Worm (Caenorhabditis elegans) whole organism, late embryonic: ENCODE measurements around the gene rbm-22.

ENCODE experiments used
- C38D4.7 ChIP-seq: fragments of 200-800 bp; sonication (Bioruptor generic); optimal IDR thresholded peaks from 2 replicates; lab custom pipeline; 2018; ENCODE audit warnings: mild to moderate bottlenecking, missing genetic modification characterization, moderate library complexity, missing compliant biosample characterization
- F13H6.1 ChIP-seq: sonication (generic microtip); optimal IDR thresholded peaks from 2 replicates; lab custom pipeline; 2016; ENCODE audit warnings: missing genetic modification characterization, missing compliant biosample characterization
- K02D7.2 ChIP-seq: sonication (generic microtip); optimal IDR thresholded peaks from 2 replicates; lab custom pipeline; 2017; ENCODE audit warnings: mild to moderate bottlenecking, missing genetic modification characterization, missing compliant biosample characterization
- T23F11.4 ChIP-seq: fragments of 200-800 bp; sonication (Bioruptor generic); optimal IDR thresholded peaks from 2 replicates; lab custom pipeline; 2018; ENCODE audit warnings: mild to moderate bottlenecking, missing genetic modification characterization, missing compliant biosample characterization
- Y22D7AL.16 ChIP-seq: sonication (generic microtip); optimal IDR thresholded peaks from 2 replicates; lab custom pipeline; 2016; ENCODE audit warnings: missing genetic modification characterization, missing compliant biosample characterization
- ama-1 ChIP-seq: fragments of 150-350 bp; optimal IDR thresholded peaks from 2 replicates; lab custom pipeline; 2014
- ceh-14 ChIP-seq: sonication (generic microtip); optimal IDR thresholded peaks from 2 replicates; lab custom pipeline; 2016; ENCODE audit warnings: missing genotype, missing genetic modification characterization, missing compliant biosample characterization
- ceh-19 ChIP-seq: fragments of 200-800 bp; sonication (Bioruptor generic); optimal IDR thresholded peaks from 2 replicates; lab custom pipeline; 2018; ENCODE audit warnings: mild to moderate bottlenecking, missing genetic modification characterization, missing compliant biosample characterization
- ceh-31 ChIP-seq: sonication (generic microtip); optimal IDR thresholded peaks from 2 replicates; lab custom pipeline; 2016; ENCODE audit warnings: missing genetic modification characterization, missing compliant biosample characterization
- ceh-45 ChIP-seq: fragments of 200-800 bp; sonication (Bioruptor generic); IDR thresholded peaks from 2 replicates; pipeline ENCODE4 v1.3.6; 2022; ENCODE audit warnings: missing genetic modification reagents, missing genetic modification characterization, missing compliant biosample characterization
- dmd-4 ChIP-seq: sonication (generic microtip); optimal IDR thresholded peaks from 2 replicates; lab custom pipeline; 2016; ENCODE audit warnings: borderline replicate concordance, missing genetic modification characterization, missing compliant biosample characterization
- elt-2 ChIP-seq: sonication (generic microtip); optimal IDR thresholded peaks from 2 replicates; lab custom pipeline; 2016; ENCODE audit warnings: missing genetic modification reagents, missing genetic modification characterization, missing compliant biosample characterization
- fax-1 ChIP-seq: sonication (generic microtip); optimal IDR thresholded peaks from 2 replicates; lab custom pipeline; 2016; ENCODE audit warnings: missing genotype, missing genetic modification characterization, missing compliant biosample characterization
- fkh-10 ChIP-seq: fragments of 150-350 bp; optimal IDR thresholded peaks from 2 replicates; lab custom pipeline; 2014; ENCODE audit warnings: missing biosample characterization, missing genetic modification reagents, missing genetic modification characterization
- fkh-6 ChIP-seq: sonication (generic microtip); optimal IDR thresholded peaks from 2 replicates; lab custom pipeline; 2016; ENCODE audit warnings: missing genetic modification characterization, missing compliant biosample characterization
- hlh-30 ChIP-seq: sonication (generic microtip); optimal IDR thresholded peaks from 2 replicates; lab custom pipeline; 2017; ENCODE audit warnings: antibody characterized with exemption, missing genetic modification characterization, missing compliant biosample characterization; ENCODE audit not compliant: insufficient read depth
- hlh-8 ChIP-seq: sonication (generic microtip); optimal IDR thresholded peaks from 2 replicates; lab custom pipeline; 2016; ENCODE audit warnings: missing genotype, missing genetic modification characterization, missing compliant biosample characterization
- lim-6 ChIP-seq: sonication (generic microtip); optimal IDR thresholded peaks from 2 replicates; lab custom pipeline; 2016; ENCODE audit warnings: missing genetic modification characterization, missing compliant biosample characterization
- madf-2 ChIP-seq: sonication (generic microtip); optimal IDR thresholded peaks from 2 replicates; lab custom pipeline; 2017; ENCODE audit warnings: missing genetic modification characterization, missing compliant biosample characterization
- nfya-1 ChIP-seq: sonication (generic microtip); optimal IDR thresholded peaks from 2 replicates; lab custom pipeline; 2017; ENCODE audit warnings: missing genetic modification characterization, mild to moderate bottlenecking, missing compliant biosample characterization, antibody characterized with exemption, moderate library complexity
- npax-4 ChIP-seq: sonication (generic microtip); optimal IDR thresholded peaks from 2 replicates; lab custom pipeline; 2016; ENCODE audit warnings: missing genetic modification characterization, missing compliant biosample characterization
- pag-3 ChIP-seq: sonication (generic microtip); optimal IDR thresholded peaks from 2 replicates; lab custom pipeline; 2016; ENCODE audit warnings: missing compliant biosample characterization, missing genetic modification characterization, borderline replicate concordance
- pha-2 ChIP-seq: sonication (generic microtip); optimal IDR thresholded peaks from 2 replicates; lab custom pipeline; 2017; ENCODE audit warnings: mild to moderate bottlenecking, missing genetic modification characterization, missing compliant biosample characterization
- pha-4 ChIP-seq: fragments of 150-350 bp; optimal IDR thresholded peaks from 2 replicates; lab custom pipeline; 2018; ENCODE audit warnings: missing biosample characterization, missing genetic modification reagents, missing genetic modification characterization
- ref-2 ChIP-seq: sonication (generic microtip); optimal IDR thresholded peaks from 2 replicates; lab custom pipeline; 2016; ENCODE audit warnings: missing genetic modification characterization, missing compliant biosample characterization
- rnt-1 ChIP-seq: sonication (generic microtip); optimal IDR thresholded peaks from 2 replicates; lab custom pipeline; 2016; ENCODE audit warnings: missing genetic modification characterization, missing compliant biosample characterization
- sox-2 ChIP-seq: fragments of 200-800 bp; sonication (Bioruptor generic); IDR thresholded peaks from 2 replicates; pipeline ENCODE4 v1.3.6; 2022; ENCODE audit warnings: missing genetic modification reagents, missing genetic modification characterization, missing compliant biosample characterization
- sox-4 ChIP-seq: sonication (generic microtip); optimal IDR thresholded peaks from 2 replicates; lab custom pipeline; 2017; ENCODE audit warnings: mild to moderate bottlenecking, missing genetic modification characterization, inconsistent platforms, missing compliant biosample characterization
- tbx-7 ChIP-seq: sonication (generic microtip); optimal IDR thresholded peaks from 2 replicates; lab custom pipeline; 2016; ENCODE audit warnings: missing genotype, missing genetic modification characterization, missing compliant biosample characterization
- unc-55 ChIP-seq: sonication (generic microtip); optimal IDR thresholded peaks from 2 replicates; lab custom pipeline; 2017; ENCODE audit warnings: missing biosample characterization, missing genetic modification reagents, missing genetic modification characterization
- unc-86 ChIP-seq: sonication (generic microtip); optimal IDR thresholded peaks from 2 replicates; lab custom pipeline; 2016; ENCODE audit warnings: missing genetic modification characterization, missing compliant biosample characterization
- zip-5 ChIP-seq: sonication (generic microtip); optimal IDR thresholded peaks from 2 replicates; lab custom pipeline; 2016; ENCODE audit warnings: missing genetic modification characterization, missing compliant biosample characterization
- ztf-16 ChIP-seq: sonication (generic microtip); optimal IDR thresholded peaks from 2 replicates; lab custom pipeline; 2017; ENCODE audit warnings: missing genetic modification characterization, missing compliant biosample characterization

The rbm-22 gene

ce11 chrIV:10832148-10832547, 29.1 kb upstream of the rbm-22 start, which contains the start of gene best-15:
Gene best-15, minus strand, starts transcription at chrIV:10832248.
- TF ChIP-seq hlh-8 (tag; lab: Kevin White, UChicago), result no peak
- no peak for TF ChIP-seq Y22D7AL.16 (tag; lab: Kevin White, UChicago)
- TF ChIP-seq pag-3 (tag; lab: Kevin White, UChicago), result no peak
- TF ChIP-seq nfya-1, result no peak
- no peak for TF ChIP-seq npax-4 (tag; lab: Kevin White, UChicago)
- TF ChIP-seq dmd-4 (tag; lab: Kevin White, UChicago), result no peak
- TF ChIP-seq lim-6 (tag; lab: Kevin White, UChicago), result no peak

ce11 chrIV:10842232-10842631, 19.0 kb upstream of the rbm-22 start:
- no peak for TF ChIP-seq ref-2 (tag; lab: Kevin White, UChicago)
- no peak for TF ChIP-seq ceh-31 (tag; lab: Kevin White, UChicago)
- no peak for TF ChIP-seq dmd-4 (tag; lab: Kevin White, UChicago)
- TF ChIP-seq unc-86, result no peak
- no peak for TF ChIP-seq sox-4

- TF ChIP-seq T23F11.4 (GFP tag; lab: Kevin White, UChicago) (no peak), nfya-1 (peak; percentile 16)
- TF ChIP-seq, all 69 proteins: peak for 1
Measured at ce11 chrIV:10842705-10843364, 18.4 kb upstream of the rbm-22 start, which contains the start of gene T11G6.5. Gene T11G6.5, minus strand, starts transcription at chrIV:10842755.

ce11 chrIV:10851136-10851535, 10.1 kb upstream of the rbm-22 start:
- TF ChIP-seq unc-55 (GFP tag; lab: Kevin White, UChicago) (no peak), K02D7.2 (no peak), tbx-7 (tag; lab: Kevin White, UChicago) (no peak), ceh-45 (GFP tag; lab: Robert Waterston, UW) (no peak), pha-2 (tag; lab: Kevin White, UChicago) (no peak), C38D4.7 (no peak), hlh-30 (tag; lab: Kevin White, UChicago) (no peak), ztf-16 (tag; lab: Kevin White, UChicago) (no peak), pha-4 (no peak), nfya-1 (no peak), ama-1 (lab: Kevin White, UChicago) (no peak), fax-1 (no peak), npax-4 (tag; lab: Kevin White, UChicago) (no peak), ceh-31 (tag; lab: Kevin White, UChicago) (no peak), fkh-6 (tag; lab: Kevin White, UChicago) (no peak), ceh-14 (tag; lab: Kevin White, UChicago) (no peak)

ce11 chrIV:10851833-10852232, 9.4 kb upstream of the rbm-22 start, which contains the start of gene T11G6.4:
Gene T11G6.4, minus strand, starts transcription at chrIV:10851933.
- TF ChIP-seq elt-2 (tag; lab: Kevin White, UChicago), result no peak
- no peak for TF ChIP-seq ceh-19
- no peak for TF ChIP-seq rnt-1 (tag; lab: Kevin White, UChicago)
- TF ChIP-seq fkh-10 (GFP tag; lab: Kevin White, UChicago), result no peak
- TF ChIP-seq zip-5 (tag; lab: Kevin White, UChicago), result no peak
- TF ChIP-seq tbx-7 (tag; lab: Kevin White, UChicago), result no peak
- no peak for TF ChIP-seq F13H6.1 (tag; lab: Kevin White, UChicago)
- TF ChIP-seq unc-55 (GFP tag; lab: Kevin White, UChicago), result no peak
- TF ChIP-seq dmd-4 (tag; lab: Kevin White, UChicago), result no peak
- no peak for TF ChIP-seq sox-2 (GFP tag; lab: Robert Waterston, UW)
- no peak for TF ChIP-seq madf-2 (tag; lab: Kevin White, UChicago)
